Fruit fly (Drosophila melanogaster) whole organism, wandering third instar larva: Measurements from ENCODE around the gene Peritrophin-15b.

Experiments
- Abd-B ChIP-seq: fragments of >200 bp; optimal IDR thresholded peaks from 2 replicates; lab custom pipeline; 2017; ENCODE audit warnings: missing biosample characterization, missing genetic modification characterization
- CG32264 ChIP-seq: fragments of 200-800 bp; sonication (Bioruptor generic); optimal IDR thresholded peaks from 2 replicates; lab custom pipeline; 2016; ENCODE audit warnings: missing biosample characterization, missing genetic modification characterization
- CG9705 ChIP-seq: fragments of 200-800 bp; sonication (Bioruptor generic); optimal IDR thresholded peaks from 2 replicates; lab custom pipeline; 2018; ENCODE audit warnings: missing biosample characterization, mild to moderate bottlenecking, missing genetic modification characterization
- CrebA ChIP-seq: fragments of 200-800 bp; sonication (Bioruptor generic); optimal IDR thresholded peaks from 2 replicates; lab custom pipeline; 2016; ENCODE audit warnings: missing biosample characterization, mild to moderate bottlenecking, missing genetic modification characterization, borderline replicate concordance
- Dfd ChIP-seq: fragments of >200 bp; optimal IDR thresholded peaks from 2 replicates; lab custom pipeline; 2017; ENCODE audit warnings: missing biosample characterization, missing genetic modification characterization
- Dif ChIP-seq: fragments of 200-275, 200-300 bp; sonication (Bioruptor generic); optimal IDR thresholded peaks from 2 replicates; lab custom pipeline; 2018; ENCODE audit warnings: missing biosample characterization, missing genetic modification characterization; ENCODE audit not compliant: partially characterized antibody
- GATAd ChIP-seq: sonication (Bioruptor generic); optimal IDR thresholded peaks from 2 replicates; lab custom pipeline; 2016; ENCODE audit warnings: missing biosample characterization, missing genetic modification characterization
- HLH106 ChIP-seq: fragments of 200-800 bp; optimal IDR thresholded peaks from 3 replicates; lab custom pipeline; 2019; ENCODE audit warnings: missing biosample characterization, mild to moderate bottlenecking, missing genetic modification characterization, moderate library complexity
- Hnf4 ChIP-seq: fragments of 200-800 bp; sonication (Bioruptor generic); optimal IDR thresholded peaks from 2 replicates; lab custom pipeline; 2016; ENCODE audit warnings: missing biosample characterization, mild to moderate bottlenecking, missing genetic modification characterization
- Hr78 ChIP-seq: fragments of >200 bp; optimal IDR thresholded peaks from 2 replicates; lab custom pipeline; 2017; ENCODE audit warnings: missing biosample characterization, missing genetic modification characterization
- Hr83 ChIP-seq: fragments of 200-300 bp; sonication (Bioruptor generic); optimal IDR thresholded peaks from 2 replicates; lab custom pipeline; 2016; ENCODE audit warnings: missing biosample characterization, mild to moderate bottlenecking, missing genetic modification characterization, moderate library complexity; ENCODE audit not compliant: poor library complexity, severe bottlenecking
- Jra ChIP-seq: sonication (Bioruptor generic); optimal IDR thresholded peaks from 2 replicates; lab custom pipeline; 2016; ENCODE audit warnings: missing biosample characterization, missing genetic modification characterization
- Mio ChIP-seq: sonication (Bioruptor generic); optimal IDR thresholded peaks from 2 replicates; lab custom pipeline; 2016; ENCODE audit warnings: missing biosample characterization, missing genetic modification characterization
- Myc ChIP-seq: fragments of >200 bp; optimal IDR thresholded peaks from 2 replicates; lab custom pipeline; 2017
- N ChIP-seq: fragments of >200 bp; optimal IDR thresholded peaks from 2 replicates; lab custom pipeline; 2018; ENCODE audit warnings: missing biosample characterization, missing external identifiers, missing genetic modification characterization
- OdsH ChIP-seq: fragments of 200-800 bp; sonication (Bioruptor generic); optimal IDR thresholded peaks from 2 replicates; lab custom pipeline; 2016; ENCODE audit warnings: missing biosample characterization, mild to moderate bottlenecking, missing genetic modification characterization
- Rel ChIP-seq, 2 experiments: fragments of 200-800 bp; sonication (Bioruptor generic) in 1 of 2; optimal IDR thresholded peaks; 2 replicates in 1 of 2; 3 replicates in 1 of 2; lab custom pipeline; 2016 to 2019; ENCODE audit warnings: mild to moderate bottlenecking in 2 of 2, missing biosample characterization in 2 of 2, missing genetic modification characterization in 2 of 2, moderate library complexity in 1 of 2
- Sp1 ChIP-seq: fragments of 200-800 bp; sonication (Bioruptor generic); optimal IDR thresholded peaks from 3 replicates; lab custom pipeline; 2019; ENCODE audit warnings: missing biosample characterization, mild to moderate bottlenecking, missing genetic modification characterization, moderate library complexity
- Vsx2 ChIP-seq: fragments of 200-300, 225-300 bp; sonication (Bioruptor generic); optimal IDR thresholded peaks from 2 replicates; lab custom pipeline; 2018; ENCODE audit warnings: missing biosample characterization, missing genetic modification characterization; ENCODE audit not compliant: partially characterized antibody
- br ChIP-seq: fragments of 200-800 bp; sonication (Bioruptor generic); optimal IDR thresholded peaks from 2 replicates; lab custom pipeline; 2016; ENCODE audit warnings: missing biosample characterization, missing genetic modification characterization
- brk ChIP-seq: fragments of 200-800 bp; sonication (Bioruptor generic); optimal IDR thresholded peaks from 2 replicates; lab custom pipeline; 2016; ENCODE audit warnings: missing biosample characterization, mild to moderate bottlenecking, missing genetic modification characterization
- dl ChIP-seq, 2 experiments: fragments of 175-275, 200-275 bp in 1 of 2; fragments of 200-275 bp in 1 of 2; sonication (Bioruptor generic); optimal IDR thresholded peaks; lab custom pipeline; 2018; ENCODE audit warnings: mild to moderate bottlenecking in 2 of 2, missing biosample characterization in 2 of 2, missing genetic modification characterization in 2 of 2, moderate library complexity in 2 of 2; ENCODE audit not compliant: partially characterized antibody in 2 of 2, insufficient read depth in 1 of 2
- dmrt93B ChIP-seq: fragments of 200-800 bp; sonication (Bioruptor generic); optimal IDR thresholded peaks from 2 replicates; lab custom pipeline; 2018; ENCODE audit warnings: missing biosample characterization, mild to moderate bottlenecking, missing genetic modification characterization
- dsf ChIP-seq: sonication (Bioruptor generic); optimal IDR thresholded peaks from 2 replicates; lab custom pipeline; 2016; ENCODE audit warnings: missing biosample characterization, missing genetic modification characterization, borderline replicate concordance
- ey ChIP-seq: fragments of 200-800 bp; sonication (Bioruptor generic); optimal IDR thresholded peaks from 2 replicates; lab custom pipeline; 2016; ENCODE audit warnings: missing biosample characterization, missing genetic modification characterization
- foxo ChIP-seq, 2 experiments: fragments of 200-800 bp; sonication (Bioruptor generic); optimal IDR thresholded peaks; 2 replicates in 1 of 2; 3 replicates in 1 of 2; lab custom pipeline; 2016 to 2017; ENCODE audit warnings: missing biosample characterization in 2 of 2, missing genetic modification characterization in 2 of 2
- fru ChIP-seq: fragments of 200-800 bp; sonication (Bioruptor generic); optimal IDR thresholded peaks from 3 replicates; lab custom pipeline; 2016; ENCODE audit warnings: missing biosample characterization, mild to moderate bottlenecking, missing genetic modification characterization
- h ChIP-seq: fragments of 200-800 bp; sonication (Bioruptor generic); optimal IDR thresholded peaks from 3 replicates; lab custom pipeline; 2016; ENCODE audit warnings: missing biosample characterization, mild to moderate bottlenecking, missing genetic modification characterization
- jim ChIP-seq: fragments of 175-275, 200-325 bp; sonication (Bioruptor generic); optimal IDR thresholded peaks from 2 replicates; lab custom pipeline; 2016; ENCODE audit warnings: missing biosample characterization, mild to moderate bottlenecking, missing genetic modification characterization
- lola ChIP-seq: fragments of >200 bp; optimal IDR thresholded peaks from 2 replicates; lab custom pipeline; 2017; ENCODE audit warnings: missing biosample characterization, missing genetic modification characterization
- pan ChIP-seq: fragments of >200 bp; optimal IDR thresholded peaks from 2 replicates; lab custom pipeline; 2017
- psq ChIP-seq: fragments of 200-800 bp; sonication (Bioruptor generic); optimal IDR thresholded peaks from 3 replicates; lab custom pipeline; 2017; ENCODE audit warnings: missing biosample characterization, mild to moderate bottlenecking, missing genetic modification characterization, moderate library complexity
- rgr ChIP-seq: fragments of 200-800 bp; sonication (Bioruptor generic); optimal IDR thresholded peaks from 3 replicates; lab custom pipeline; 2016; ENCODE audit warnings: missing biosample characterization, mild to moderate bottlenecking, missing genetic modification characterization
- sage ChIP-seq: fragments of 200-800 bp; sonication (Bioruptor generic); optimal IDR thresholded peaks from 2 replicates; lab custom pipeline; 2016; ENCODE audit warnings: missing biosample characterization, mild to moderate bottlenecking, missing genetic modification characterization
- sv ChIP-seq: fragments of 200-800 bp; sonication (Bioruptor generic); optimal IDR thresholded peaks from 3 replicates; lab custom pipeline; 2016; ENCODE audit warnings: missing biosample characterization, missing genetic modification characterization
- tai ChIP-seq: sonication (Bioruptor generic); optimal IDR thresholded peaks from 2 replicates; lab custom pipeline; 2016; ENCODE audit warnings: missing biosample characterization, missing genetic modification characterization
- usp ChIP-seq: fragments of >200 bp; optimal IDR thresholded peaks from 2 replicates; lab custom pipeline; 2017; ENCODE audit warnings: missing biosample characterization, missing genetic modification characterization
- woc ChIP-seq: sonication (Bioruptor generic); optimal IDR thresholded peaks from 2 replicates; lab custom pipeline; 2016; ENCODE audit warnings: missing biosample characterization, mild to moderate bottlenecking, missing genetic modification characterization

Gene Peritrophin-15b

dm6 chr2L:8382646-8383045, 12.1 kb downstream of the Peritrophin-15b start, which contains the start of the genes CG13392 and Rcd4:
TSS of gene CG13392 (minus strand) at chr2L:8382807.
TSS of gene Rcd4 (plus strand) at chr2L:8382861.
- peak; percentile 23 for TF ChIP-seq Mio
- peak; percentile 83 for TF ChIP-seq Jra (GFP tag; lab: Kevin White, UChicago)
- TF ChIP-seq Rel (GFP tag; optimal IDR thresholded peaks at IDR 0.05; lab: Kevin White, UChicago) = no peak
- peak; percentile 76 for TF ChIP-seq Rel (tag; optimal IDR thresholded peaks at IDR 0.05; lab: Kevin White, UChicago)
- TF ChIP-seq woc = peak; percentile 45
- peak; percentile 84 for TF ChIP-seq brk
- TF ChIP-seq jim (GFP tag; lab: Kevin White, UChicago) = peak; percentile 36
- TF ChIP-seq GATAd (GFP tag; lab: Kevin White, UChicago) = no peak
- no peak for TF ChIP-seq lola (GFP tag; lab: Kevin White, UChicago)
- TF ChIP-seq Myc = peak; percentile 46
- peak; percentile 92 for TF ChIP-seq Hnf4
- peak; percentile 90 for TF ChIP-seq fru
- no peak for TF ChIP-seq Dfd
- peak; percentile 70 for TF ChIP-seq psq (GFP tag; lab: Kevin White, UChicago)
- peak; percentile 73 for TF ChIP-seq ey (GFP tag; lab: Kevin White, UChicago)
- TF ChIP-seq CrebA = no peak
- TF ChIP-seq dmrt93B (GFP tag; lab: Kevin White, UChicago) = peak; percentile 26
- TF ChIP-seq Dif (GFP tag; lab: Kevin White, UChicago) = no peak
- no peak for TF ChIP-seq Abd-B (GFP tag; lab: Kevin White, UChicago)
- peak; percentile 71 for TF ChIP-seq sv (GFP tag; lab: Kevin White, UChicago)
- TF ChIP-seq sage = peak; percentile 46
- no peak for TF ChIP-seq Vsx2 (GFP tag; lab: Kevin White, UChicago)
- peak; percentile 64 for TF ChIP-seq Sp1 (GFP tag; lab: Kevin White, UChicago)
- TF ChIP-seq Hr83 (GFP tag; lab: Kevin White, UChicago) = peak; percentile 94
- TF ChIP-seq N (GFP tag; lab: Kevin White, UChicago) = no peak
- TF ChIP-seq tai (GFP tag; lab: Kevin White, UChicago) = no peak
- TF ChIP-seq CG9705 = peak; percentile 37
- peak; percentile 90 for TF ChIP-seq rgr (GFP tag; lab: Kevin White, UChicago)
- peak; percentile 49 for TF ChIP-seq CG32264 (GFP tag; lab: Kevin White, UChicago)
- TF ChIP-seq foxo (GFP tag; optimal IDR thresholded peaks at IDR 0.05; lab: Kevin White, UChicago) = peak; percentile 24 to 88
- peak; percentile 74 for TF ChIP-seq OdsH (GFP tag; lab: Kevin White, UChicago)
- TF ChIP-seq Hr78 (GFP tag; lab: Kevin White, UChicago) = no peak
- TF ChIP-seq pan (lab: Kevin White, UChicago) = no peak
- peak; percentile 30 for TF ChIP-seq dsf (GFP tag; lab: Kevin White, UChicago)
- TF ChIP-seq usp (GFP tag; lab: Kevin White, UChicago) = no peak
- TF ChIP-seq HLH106 (tag; lab: Kevin White, UChicago) = peak; percentile 68
- TF ChIP-seq br (GFP tag; lab: Kevin White, UChicago) = peak; percentile 85
- no peak for TF ChIP-seq dl (GFP tag; optimal IDR thresholded peaks at IDR 0.05; lab: Kevin White, UChicago; ENCODE audit: insufficient read depth in 1 of 2, partially characterized antibody in 2 of 2)
- peak; percentile 87 for TF ChIP-seq h (GFP tag; lab: Kevin White, UChicago)

DNA sequence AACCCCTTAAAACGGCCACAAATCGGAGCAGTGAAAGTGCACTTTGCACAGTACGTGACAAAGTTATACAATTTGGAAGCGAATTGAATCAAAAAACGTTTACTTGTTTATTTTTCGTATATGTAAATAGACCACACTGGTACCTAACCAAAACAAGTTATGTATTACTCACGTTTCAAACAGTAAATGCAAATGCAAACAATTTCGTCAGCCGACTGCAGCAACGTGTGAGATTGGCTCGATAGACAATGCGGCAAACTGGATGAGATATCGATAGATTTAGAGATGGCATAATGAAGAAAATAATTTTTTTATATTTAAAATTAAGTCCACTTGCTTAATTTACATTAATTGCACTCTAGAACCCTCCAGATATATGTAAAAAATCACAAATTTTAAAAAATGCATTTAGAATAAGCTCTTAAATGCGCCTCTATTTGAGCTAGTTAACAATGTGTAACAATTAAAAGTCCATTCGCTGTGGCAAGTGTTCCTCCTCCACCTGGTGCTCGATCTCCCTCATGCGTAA, 13.2 kb downstream of the Peritrophin-15b start, which contains the start of gene AlaRS:
TSS of gene AlaRS (minus strand) at position 257 of the 529 bp plus-strand sequence.
- peak in 1 of 2 experiments; percentile 66 for TF ChIP-seq foxo (GFP tag; optimal IDR thresholded peaks at IDR 0.05; lab: Kevin White, UChicago)
- no peak for TF ChIP-seq Dfd
- TF ChIP-seq ey (GFP tag; lab: Kevin White, UChicago) = peak; percentile 42
- no peak for TF ChIP-seq N (GFP tag; lab: Kevin White, UChicago)
- peak; percentile 70 for TF ChIP-seq sage
- peak; percentile 31 for TF ChIP-seq Jra (GFP tag; lab: Kevin White, UChicago)
- TF ChIP-seq brk = peak; percentile 65
- TF ChIP-seq OdsH (GFP tag; lab: Kevin White, UChicago) = peak; percentile 57
- peak; percentile 63 for TF ChIP-seq fru
- peak; percentile 56 for TF ChIP-seq Sp1 (GFP tag; lab: Kevin White, UChicago)
- TF ChIP-seq Rel (GFP tag; optimal IDR thresholded peaks at IDR 0.05; lab: Kevin White, UChicago) = no peak
- peak; percentile 24 for TF ChIP-seq Rel (tag; optimal IDR thresholded peaks at IDR 0.05; lab: Kevin White, UChicago)
- peak; percentile 52 for TF ChIP-seq psq (GFP tag; lab: Kevin White, UChicago)
- no peak for TF ChIP-seq Hr83 (GFP tag; lab: Kevin White, UChicago)
- TF ChIP-seq Hnf4 = peak; percentile 76
- TF ChIP-seq woc = peak; percentile 57
- TF ChIP-seq GATAd (GFP tag; lab: Kevin White, UChicago) = no peak
- TF ChIP-seq h (GFP tag; lab: Kevin White, UChicago) = peak; percentile 76
- TF ChIP-seq dmrt93B (GFP tag; lab: Kevin White, UChicago) = no peak
- no peak for TF ChIP-seq Vsx2 (GFP tag; lab: Kevin White, UChicago)
- TF ChIP-seq rgr (GFP tag; lab: Kevin White, UChicago) = peak; percentile 69
- TF ChIP-seq dsf (GFP tag; lab: Kevin White, UChicago) = peak; percentile 15
- TF ChIP-seq HLH106 (tag; lab: Kevin White, UChicago) = peak; percentile 53
- TF ChIP-seq Mio = no peak
- peak; percentile 42 for TF ChIP-seq br (GFP tag; lab: Kevin White, UChicago)
- TF ChIP-seq CG9705 = peak; percentile 40
- TF ChIP-seq CG32264 (GFP tag; lab: Kevin White, UChicago) = no peak
- TF ChIP-seq tai (GFP tag; lab: Kevin White, UChicago) = no peak
- peak; percentile 30 for TF ChIP-seq sv (GFP tag; lab: Kevin White, UChicago)
